Worm (Caenorhabditis elegans) whole organism, L1 larva: ENCODE results near the gene C17C3.1.

Source experiments
- C04F5.9 ChIP-seq: sonication (generic microtip); optimal IDR thresholded peaks from 2 replicates; lab custom pipeline; 2016; ENCODE audit warnings: missing genetic modification characterization, missing compliant biosample characterization
- C16A3.4 ChIP-seq: fragments of 150-350 bp; optimal IDR thresholded peaks from 2 replicates; lab custom pipeline; 2014; ENCODE audit warnings: missing biosample characterization, missing genetic modification characterization
- C34B4.2 ChIP-seq: sonication (generic microtip); optimal IDR thresholded peaks from 2 replicates; lab custom pipeline; 2017; ENCODE audit warnings: mild to moderate bottlenecking, missing genetic modification characterization, missing compliant biosample characterization
- F16B12.6 ChIP-seq: fragments of 150-350 bp; optimal IDR thresholded peaks from 2 replicates; lab custom pipeline; 2014; ENCODE audit warnings: missing biosample characterization, missing genetic modification characterization
- Y116A8C.19 ChIP-seq: sonication (generic microtip); optimal IDR thresholded peaks from 2 replicates; lab custom pipeline; 2016; ENCODE audit warnings: missing compliant biosample characterization, missing genetic modification characterization, borderline replicate concordance
- aha-1 ChIP-seq: fragments of 150-350 bp; optimal IDR thresholded peaks from 2 replicates; lab custom pipeline; 2014; ENCODE audit warnings: missing biosample characterization, missing genetic modification characterization
- ama-1 ChIP-seq: fragments of 150-350 bp; optimal IDR thresholded peaks from 2 replicates; lab custom pipeline; 2014
- blmp-1 ChIP-seq: fragments of 150-350 bp; optimal IDR thresholded peaks from 2 replicates; lab custom pipeline; 2014; ENCODE audit warnings: missing biosample characterization, missing genetic modification characterization
- ceh-82 ChIP-seq, 3 experiments: fragments of 150-350 bp in 1 of 3; sonication (generic microtip) in 2 of 3; optimal IDR thresholded peaks; 2 replicates each; lab custom pipeline; 2014 to 2017; ENCODE audit warnings: missing biosample characterization in 3 of 3, missing genetic modification characterization in 3 of 3
- ceh-90 ChIP-seq: sonication (generic microtip); optimal IDR thresholded peaks from 2 replicates; lab custom pipeline; 2016; ENCODE audit warnings: missing genetic modification characterization, missing compliant biosample characterization
- dpl-1 ChIP-seq, 3 experiments: fragments of 150-350 bp in 2 of 3; sonication (generic microtip) in 1 of 3; optimal IDR thresholded peaks; 2 replicates each; lab custom pipeline; 2014 to 2017; ENCODE audit warnings: missing biosample characterization in 3 of 3, missing genetic modification characterization in 3 of 3, missing genetic modification reagents in 3 of 3
- dsc-1 ChIP-seq: sonication (generic microtip); optimal IDR thresholded peaks from 2 replicates; lab custom pipeline; 2016; ENCODE audit warnings: mild to moderate bottlenecking, missing genetic modification characterization, missing compliant biosample characterization
- efl-1 ChIP-seq, 4 experiments: fragments of 150-350 bp; optimal IDR thresholded peaks in 3 of 4; peaks in 1 of 4; 1 replicate in 1 of 4; 2 replicates in 3 of 4; lab custom pipeline; 2014; ENCODE audit warnings: missing biosample characterization in 2 of 4, missing genetic modification characterization in 2 of 4, missing genetic modification reagents in 2 of 4
- efl-3 ChIP-seq: fragments of 200-800 bp; sonication (Bioruptor generic); optimal IDR thresholded peaks from 2 replicates; lab custom pipeline; 2018; ENCODE audit warnings: mild to moderate bottlenecking, missing genetic modification characterization, missing compliant biosample characterization
- fkh-10 ChIP-seq: sonication (generic microtip); optimal IDR thresholded peaks from 2 replicates; lab custom pipeline; 2017; ENCODE audit warnings: missing biosample characterization, missing genetic modification reagents, missing genetic modification characterization
- hlh-17 ChIP-seq: fragments of 200-800 bp; sonication (Bioruptor generic); optimal IDR thresholded peaks from 2 replicates; lab custom pipeline; 2018; ENCODE audit warnings: missing genetic modification characterization, mild to moderate bottlenecking, missing compliant biosample characterization, moderate library complexity, borderline replicate concordance
- hlh-4 ChIP-seq: sonication (generic microtip); optimal IDR thresholded peaks from 2 replicates; lab custom pipeline; 2016; ENCODE audit warnings: mild to moderate bottlenecking, missing genetic modification characterization, missing compliant biosample characterization
- irx-1 ChIP-seq: sonication (generic microtip); optimal IDR thresholded peaks from 2 replicates; lab custom pipeline; 2016; ENCODE audit warnings: missing genetic modification characterization, missing compliant biosample characterization
- isw-1 ChIP-seq: fragments of 200-800 bp; sonication (Bioruptor generic); IDR thresholded peaks from 2 replicates; pipeline ENCODE4 v1.3.6; 2022; ENCODE audit warnings: missing genetic modification characterization, missing compliant biosample characterization
- lin-13 ChIP-seq: fragments of 150-350 bp; optimal IDR thresholded peaks from 2 replicates; lab custom pipeline; 2014; ENCODE audit warnings: missing biosample characterization, missing genetic modification reagents, missing genetic modification characterization
- lin-14 ChIP-seq: fragments of 200-800 bp; sonication (Bioruptor generic); optimal IDR thresholded peaks from 2 replicates; lab custom pipeline; 2018; ENCODE audit warnings: mild to moderate bottlenecking, missing genetic modification characterization, moderate library complexity, missing compliant biosample characterization
- lin-15B ChIP-seq: fragments of 150-350 bp; sonication (generic microtip); optimal IDR thresholded peaks from 3 replicates; lab custom pipeline; 2014; ENCODE audit warnings: missing biosample characterization, missing genetic modification characterization
- lin-35 ChIP-seq, 2 experiments: fragments of 150-350 bp; optimal IDR thresholded peaks; 2 replicates each; lab custom pipeline; 2014; ENCODE audit warnings: missing biosample characterization in 2 of 2, missing genetic modification characterization in 2 of 2, missing genetic modification reagents in 2 of 2
- lir-3 ChIP-seq: sonication (generic microtip); optimal IDR thresholded peaks from 2 replicates; lab custom pipeline; 2016; ENCODE audit warnings: mild to moderate bottlenecking, missing genetic modification characterization, moderate library complexity, missing compliant biosample characterization; ENCODE audit not compliant: poor library complexity
- mab-9 ChIP-seq: fragments of 200-800 bp; sonication (Bioruptor generic); IDR thresholded peaks from 2 replicates; pipeline ENCODE4 v1.3.6; 2022; ENCODE audit warnings: missing genetic modification reagents, missing genetic modification characterization, missing compliant biosample characterization
- mdl-1 ChIP-seq, 2 experiments: fragments of 150-350 bp; optimal IDR thresholded peaks; 2 replicates each; lab custom pipeline; 2014 to 2017; ENCODE audit warnings: missing biosample characterization in 2 of 2, missing genetic modification characterization in 2 of 2, inconsistent platforms in 1 of 2
- mep-1 ChIP-seq: fragments of 150-350 bp; optimal IDR thresholded peaks from 2 replicates; lab custom pipeline; 2014; ENCODE audit warnings: missing biosample characterization, missing genetic modification characterization
- nhr-12 ChIP-seq: sonication (generic microtip); optimal IDR thresholded peaks from 2 replicates; lab custom pipeline; 2017; ENCODE audit warnings: missing biosample characterization, missing genetic modification characterization
- nhr-19 ChIP-seq: fragments of 200-800 bp; sonication (Bioruptor generic); conservative IDR thresholded peaks from 2 replicates; pipeline ENCODE4 v1.3.6; 2022; ENCODE audit warnings: missing genetic modification characterization, missing compliant biosample characterization
- nhr-237 ChIP-seq: fragments of 150-350 bp; optimal IDR thresholded peaks from 2 replicates; lab custom pipeline; 2014; ENCODE audit warnings: missing biosample characterization, missing genetic modification characterization
- nhr-47 ChIP-seq: sonication (generic microtip); optimal IDR thresholded peaks from 2 replicates; lab custom pipeline; 2016; ENCODE audit warnings: mild to moderate bottlenecking, missing genetic modification characterization, moderate library complexity, missing compliant biosample characterization
- nhr-76 ChIP-seq: sonication (generic microtip); optimal IDR thresholded peaks from 2 replicates; lab custom pipeline; 2017; ENCODE audit warnings: missing biosample characterization, missing genetic modification characterization
- nhr-77 ChIP-seq: fragments of 150-350 bp; optimal IDR thresholded peaks from 2 replicates; lab custom pipeline; 2014; ENCODE audit warnings: missing biosample characterization, missing genetic modification characterization
- nhr-85 ChIP-seq: sonication (generic microtip); peaks from one replicate; lab custom pipeline; 2016; ENCODE audit warnings: missing genetic modification characterization, inconsistent platforms, missing compliant biosample characterization
- nhr-90 ChIP-seq: sonication (generic microtip); optimal IDR thresholded peaks from 2 replicates; lab custom pipeline; 2016; ENCODE audit warnings: mild to moderate bottlenecking, missing genetic modification characterization, missing compliant biosample characterization; ENCODE audit not compliant: poor library complexity
- pag-3 ChIP-seq: sonication (generic microtip); optimal IDR thresholded peaks from 2 replicates; lab custom pipeline; 2017; ENCODE audit warnings: missing genetic modification characterization, mild to moderate bottlenecking, missing compliant biosample characterization, antibody characterized with exemption, borderline replicate concordance; ENCODE audit not compliant: insufficient read depth
- pax-3 ChIP-seq: fragments of 200-800 bp; sonication (Bioruptor generic); optimal IDR thresholded peaks from 2 replicates; lab custom pipeline; 2018; ENCODE audit warnings: mild to moderate bottlenecking, missing genetic modification characterization, moderate library complexity, missing compliant biosample characterization
- rnt-1 ChIP-seq: sonication (generic microtip); optimal IDR thresholded peaks from 2 replicates; lab custom pipeline; 2016; ENCODE audit warnings: mild to moderate bottlenecking, missing genetic modification characterization, moderate library complexity, missing compliant biosample characterization
- snpc-4 ChIP-seq: fragments of 150-350 bp; optimal IDR thresholded peaks from 2 replicates; lab custom pipeline; 2014; ENCODE audit warnings: missing biosample characterization, missing genetic modification characterization
- sox-4 ChIP-seq: sonication (generic microtip); optimal IDR thresholded peaks from 2 replicates; lab custom pipeline; 2016; ENCODE audit warnings: missing genetic modification characterization, missing compliant biosample characterization
- tbx-2 ChIP-seq: sonication (generic microtip); optimal IDR thresholded peaks from 2 replicates; lab custom pipeline; 2016; ENCODE audit warnings: missing genetic modification characterization, missing compliant biosample characterization
- unc-30 ChIP-seq: sonication (generic microtip); optimal IDR thresholded peaks from 2 replicates; lab custom pipeline; 2017; ENCODE audit warnings: missing biosample characterization, missing genetic modification characterization
- unc-62 ChIP-seq: fragments of 150-350 bp; optimal IDR thresholded peaks from 2 replicates; lab custom pipeline; 2014; ENCODE audit warnings: missing biosample characterization, missing genetic modification reagents, missing genetic modification characterization
- unc-86 ChIP-seq: sonication (generic microtip); optimal IDR thresholded peaks from 2 replicates; lab custom pipeline; 2016; ENCODE audit warnings: missing genetic modification characterization, missing compliant biosample characterization
- unc-98 ChIP-seq: fragments of 200-800 bp; sonication (Bioruptor generic); IDR thresholded peaks from 2 replicates; pipeline ENCODE4 v1.3.6; 2022; ENCODE audit warnings: missing genetic modification characterization, missing compliant biosample characterization
- vab-15 ChIP-seq: sonication (generic microtip); optimal IDR thresholded peaks from 2 replicates; lab custom pipeline; 2017; ENCODE audit warnings: missing genotype, mild to moderate bottlenecking, missing genetic modification characterization, missing compliant biosample characterization
- xbp-1 ChIP-seq: sonication (generic microtip); optimal IDR thresholded peaks from 2 replicates; lab custom pipeline; 2016; ENCODE audit warnings: missing genetic modification characterization, missing compliant biosample characterization
- zag-1 ChIP-seq: fragments of 150-350 bp; optimal IDR thresholded peaks from 2 replicates; lab custom pipeline; 2014; ENCODE audit warnings: missing biosample characterization, missing genetic modification characterization
- zip-4 ChIP-seq: fragments of 200-800 bp; sonication (Bioruptor generic); optimal IDR thresholded peaks from 2 replicates; lab custom pipeline; 2018; ENCODE audit warnings: mild to moderate bottlenecking, missing genetic modification characterization, moderate library complexity, missing compliant biosample characterization

Gene C17C3.1

DNA sequence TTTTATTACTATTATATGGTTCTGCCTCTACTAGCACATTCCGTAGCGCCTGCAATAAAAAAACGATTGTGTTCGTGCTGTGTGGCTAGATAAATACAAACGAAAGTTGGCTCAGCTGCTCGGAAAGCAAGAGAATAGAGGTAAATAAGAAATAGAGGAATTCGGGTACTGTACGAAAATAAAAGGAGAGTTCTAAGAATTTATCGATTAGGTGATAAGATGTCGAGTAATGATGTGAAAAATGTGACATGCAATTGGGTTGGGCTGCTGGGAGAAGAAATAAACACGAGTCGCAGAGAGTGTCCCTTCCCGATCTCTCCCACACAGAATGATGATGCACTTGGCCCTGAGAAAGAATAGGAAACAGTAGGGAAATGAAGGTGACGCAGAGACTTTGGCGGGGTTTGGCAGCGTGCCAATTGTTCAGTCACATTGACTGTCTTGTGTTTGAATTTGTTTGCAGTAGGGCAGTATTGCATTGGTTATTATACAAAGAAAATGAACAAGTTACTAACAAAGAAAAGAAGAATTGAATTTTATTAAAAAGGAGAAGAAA lies 23.1 kb downstream of the C17C3.1 start, which contains the start of gene cdc-14 (continued):
- TF ChIP-seq unc-86 (tag; lab: Kevin White, UChicago) (no peak), blmp-1 (peak; percentile 64), fkh-10 (GFP tag; lab: Kevin White, UChicago) (no peak), mep-1 (tag; lab: Kevin White, UChicago) (peak; percentile 84), ceh-90 (tag; lab: Kevin White, UChicago) (no peak), lin-15B (tag; lab: Kevin White, UChicago) (peak; percentile 71), nhr-85 (peak; percentile 90), nhr-90 (peak; percentile 64), pax-3 (no peak), lin-13 (peak; percentile 72), nhr-19 (peak; percentile 76), efl-1 (optimal IDR thresholded peaks at IDR 0.05; lab: Kevin White, UChicago) (peak; percentile 74 to 76), efl-1 (GFP tag; optimal IDR thresholded peaks at IDR 0.05 in 1 of 2; lab: Kevin White, UChicago) (peak; percentile 65 to 94), ceh-82 (tag; optimal IDR thresholded peaks at IDR 0.05; lab: Kevin White, UChicago) (peak in 1 of 3 experiments; percentile 36), pag-3 (peak; percentile 98), vab-15 (peak; percentile 56), hlh-17 (no peak), hlh-4 (no peak), lir-3 (peak; percentile 57), C04F5.9 (tag; lab: Kevin White, UChicago) (no peak), irx-1 (no peak), nhr-12 (no peak), dpl-1 (GFP tag; optimal IDR thresholded peaks at IDR 0.05; lab: Kevin White, UChicago) (peak; percentile 72 to 81 (median 77)), zip-4 (GFP tag; lab: Kevin White, UChicago) (no peak), sox-4 (tag; lab: Kevin White, UChicago) (no peak), mdl-1 (tag; optimal IDR thresholded peaks at IDR 0.05; lab: Kevin White, UChicago) (peak in 1 of 2 experiments; percentile 87), efl-3 (GFP tag; lab: Kevin White, UChicago) (no peak), unc-30 (tag; lab: Kevin White, UChicago) (no peak), C16A3.4 (tag; lab: Kevin White, UChicago) (peak; percentile 88), nhr-76 (tag; lab: Kevin White, UChicago) (no peak), mab-9 (GFP tag; lab: Robert Waterston, UW) (0 out of 2 replicates have a peak, but pooled peaks have one; percentile 28), unc-62 (GFP tag; lab: Kevin White, UChicago) (no peak), nhr-47 (tag; lab: Kevin White, UChicago) (peak; percentile 61), lin-14 (GFP tag; lab: Kevin White, UChicago) (peak; percentile 96)

ce11 chrII:5594210-5594764 lies 23.9 kb downstream of the C17C3.1 start, which contains the start of gene ttc-4:
Gene ttc-4 (plus strand): TSS chrII:5594714.
- TF ChIP-seq nhr-19 (no peak), isw-1 (GFP tag; lab: Robert Waterston, UW) (peak; percentile 28; the same call in 1 of the 2 replicates), zag-1 (tag; lab: Kevin White, UChicago) (no peak), Y116A8C.19 (no peak), pax-3 (no peak), xbp-1 (tag; lab: Kevin White, UChicago) (peak; percentile 33), vab-15 (no peak), snpc-4 (tag; lab: Kevin White, UChicago) (peak; percentile 15), dsc-1 (tag; lab: Kevin White, UChicago) (no peak), blmp-1 (peak; percentile 28), nhr-77 (tag; lab: Kevin White, UChicago) (peak; percentile 34), unc-30 (tag; lab: Kevin White, UChicago) (no peak), ceh-90 (tag; lab: Kevin White, UChicago) (no peak), rnt-1 (tag; lab: Kevin White, UChicago) (peak; percentile 19), efl-3 (GFP tag; lab: Kevin White, UChicago) (no peak), unc-86 (tag; lab: Kevin White, UChicago) (no peak), ama-1 (lab: Kevin White, UChicago) (no peak), nhr-76 (tag; lab: Kevin White, UChicago) (no peak), hlh-17 (no peak), aha-1 (tag; lab: Kevin White, UChicago) (no peak), F16B12.6 (tag; lab: Kevin White, UChicago) (peak; percentile 12), lin-14 (GFP tag; lab: Kevin White, UChicago) (peak; percentile 51), C16A3.4 (tag; lab: Kevin White, UChicago) (peak; percentile 76), nhr-237 (tag; lab: Kevin White, UChicago) (no peak), unc-98 (GFP tag; lab: Robert Waterston, UW) (no peak), C34B4.2 (tag; lab: Kevin White, UChicago) (no peak), lin-35 (GFP tag; optimal IDR thresholded peaks at IDR 0.05; lab: Kevin White, UChicago) (peak; percentile 41 to 73), tbx-2 (tag; lab: Kevin White, UChicago) (peak; percentile 23), hlh-4 (no peak)
